Worm (Caenorhabditis elegans) whole organism, mixed stage, embryonic: ENCODE data around the gene K06A1.2.

ENCODE experiments used
- M03D4.4 ChIP-seq: sonication (generic microtip); optimal IDR thresholded peaks from 2 replicates; lab custom pipeline; 2017; ENCODE audit warnings: mild to moderate bottlenecking, missing genetic modification characterization, missing compliant biosample characterization
- bed-3 ChIP-seq: fragments of 200-800 bp; sonication (Bioruptor generic); optimal IDR thresholded peaks from 3 replicates; lab custom pipeline; 2018; ENCODE audit warnings: mild to moderate bottlenecking, missing genetic modification characterization, moderate library complexity, missing compliant biosample characterization
- blmp-1 ChIP-seq: fragments of 150-350 bp; optimal IDR thresholded peaks from 2 replicates; lab custom pipeline; 2014; ENCODE audit warnings: missing biosample characterization, missing genetic modification characterization
- ceh-39 ChIP-seq: fragments of 150-350 bp; optimal IDR thresholded peaks from 2 replicates; lab custom pipeline; 2014; ENCODE audit warnings: missing biosample characterization, missing genetic modification characterization
- ceh-43 ChIP-seq: fragments of 200-800 bp; sonication (Bioruptor generic); optimal IDR thresholded peaks from 2 replicates; lab custom pipeline; 2018; ENCODE audit warnings: mild to moderate bottlenecking, missing genetic modification characterization, moderate library complexity, missing compliant biosample characterization
- ceh-83 ChIP-seq: fragments of 200-800 bp; sonication (Bioruptor generic); optimal IDR thresholded peaks from 2 replicates; lab custom pipeline; 2018; ENCODE audit warnings: mild to moderate bottlenecking, missing genetic modification characterization, missing compliant biosample characterization
- ces-1 ChIP-seq: fragments of 150-350 bp; optimal IDR thresholded peaks from 2 replicates; lab custom pipeline; 2014; ENCODE audit warnings: missing biosample characterization, missing genetic modification reagents, missing genetic modification characterization
- cnd-1 ChIP-seq: fragments of 200-800 bp; sonication (Bioruptor generic); optimal IDR thresholded peaks from 2 replicates; lab custom pipeline; 2018; ENCODE audit warnings: mild to moderate bottlenecking, missing genetic modification characterization, missing compliant biosample characterization
- drap-1 ChIP-seq: fragments of 200-800 bp; sonication (Bioruptor generic); optimal IDR thresholded peaks from 3 replicates; lab custom pipeline; 2018; ENCODE audit warnings: mild to moderate bottlenecking, missing genetic modification characterization, missing compliant biosample characterization
- elt-1 ChIP-seq: sonication (generic microtip); optimal IDR thresholded peaks from 2 replicates; lab custom pipeline; 2017; ENCODE audit warnings: missing genetic modification characterization, mild to moderate bottlenecking, missing compliant biosample characterization, antibody characterized with exemption, moderate library complexity, borderline replicate concordance; ENCODE audit not compliant: insufficient read depth
- elt-3 ChIP-seq: fragments of 150-350 bp; optimal IDR thresholded peaks from 2 replicates; lab custom pipeline; 2014; ENCODE audit warnings: missing biosample characterization, missing genetic modification characterization
- flh-1 ChIP-seq: fragments of 200-800 bp; sonication (Bioruptor generic); optimal IDR thresholded peaks from 2 replicates; lab custom pipeline; 2018; ENCODE audit warnings: mild to moderate bottlenecking, missing genetic modification characterization, moderate library complexity, missing compliant biosample characterization
- ham-2 ChIP-seq: fragments of 200-800 bp; sonication (Bioruptor generic); optimal IDR thresholded peaks from 2 replicates; lab custom pipeline; 2018; ENCODE audit warnings: mild to moderate bottlenecking, missing genetic modification characterization, missing compliant biosample characterization
- hlh-1 ChIP-seq: fragments of 150-350 bp; optimal IDR thresholded peaks from 2 replicates; lab custom pipeline; 2014; ENCODE audit warnings: missing biosample characterization, missing genetic modification reagents, missing genetic modification characterization
- lin-32 ChIP-seq: fragments of 200-800 bp; sonication (Bioruptor generic); optimal IDR thresholded peaks from 2 replicates; lab custom pipeline; 2018; ENCODE audit warnings: mild to moderate bottlenecking, missing genetic modification characterization, missing compliant biosample characterization
- lsy-2 ChIP-seq: fragments of 150-350 bp; optimal IDR thresholded peaks from 2 replicates; lab custom pipeline; 2014; ENCODE audit warnings: missing biosample characterization, missing genetic modification characterization
- mab-5 ChIP-seq: fragments of 150-350 bp; optimal IDR thresholded peaks from 2 replicates; lab custom pipeline; 2014; ENCODE audit warnings: missing biosample characterization, missing genetic modification characterization
- mep-1 ChIP-seq: fragments of 150-350 bp; optimal IDR thresholded peaks from 2 replicates; lab custom pipeline; 2017; ENCODE audit warnings: missing biosample characterization, missing genetic modification reagents, missing genetic modification characterization, inconsistent platforms
- mls-2 ChIP-seq: sonication (generic microtip); optimal IDR thresholded peaks from 2 replicates; lab custom pipeline; 2016; ENCODE audit warnings: mild to moderate bottlenecking, missing genetic modification characterization, moderate library complexity, missing compliant biosample characterization
- nhr-12 ChIP-seq: fragments of 150-350 bp; optimal IDR thresholded peaks from 2 replicates; lab custom pipeline; 2014; ENCODE audit warnings: missing biosample characterization, missing genetic modification characterization
- nhr-2 ChIP-seq: fragments of 150-350 bp; optimal IDR thresholded peaks from 2 replicates; lab custom pipeline; 2014; ENCODE audit warnings: missing biosample characterization, missing genetic modification characterization
- nhr-237 ChIP-seq: fragments of 150-350 bp; optimal IDR thresholded peaks from 2 replicates; lab custom pipeline; 2014; ENCODE audit warnings: missing biosample characterization, missing genetic modification characterization
- nhr-76 ChIP-seq: sonication (generic microtip); optimal IDR thresholded peaks from 2 replicates; lab custom pipeline; 2017; ENCODE audit warnings: missing biosample characterization, missing genetic modification characterization
- pha-4 ChIP-seq: fragments of 150-350 bp; optimal IDR thresholded peaks from 2 replicates; lab custom pipeline; 2018; ENCODE audit warnings: missing biosample characterization, missing genetic modification reagents, missing genetic modification characterization
- sptf-1 ChIP-seq: sonication (generic microtip); optimal IDR thresholded peaks from 2 replicates; lab custom pipeline; 2017; ENCODE audit warnings: mild to moderate bottlenecking, missing genetic modification characterization, moderate library complexity, missing compliant biosample characterization
- tbx-8 ChIP-seq: fragments of 200-800 bp; sonication (Bioruptor generic); optimal IDR thresholded peaks from 2 replicates; lab custom pipeline; 2018; ENCODE audit warnings: mild to moderate bottlenecking, missing genetic modification characterization, moderate library complexity, missing compliant biosample characterization
- unc-39 ChIP-seq: fragments of 150-350 bp; optimal IDR thresholded peaks from 2 replicates; lab custom pipeline; 2014; ENCODE audit warnings: missing biosample characterization, missing genetic modification characterization
- unc-62 ChIP-seq: fragments of 150-350 bp; optimal IDR thresholded peaks from 2 replicates; lab custom pipeline; 2014; ENCODE audit warnings: missing biosample characterization, missing genetic modification reagents, missing genetic modification characterization
- ztf-11 ChIP-seq: fragments of 150-350 bp; optimal IDR thresholded peaks from 2 replicates; lab custom pipeline; 2014; ENCODE audit warnings: missing biosample characterization, missing genetic modification characterization

K06A1.2 gene

DNA sequence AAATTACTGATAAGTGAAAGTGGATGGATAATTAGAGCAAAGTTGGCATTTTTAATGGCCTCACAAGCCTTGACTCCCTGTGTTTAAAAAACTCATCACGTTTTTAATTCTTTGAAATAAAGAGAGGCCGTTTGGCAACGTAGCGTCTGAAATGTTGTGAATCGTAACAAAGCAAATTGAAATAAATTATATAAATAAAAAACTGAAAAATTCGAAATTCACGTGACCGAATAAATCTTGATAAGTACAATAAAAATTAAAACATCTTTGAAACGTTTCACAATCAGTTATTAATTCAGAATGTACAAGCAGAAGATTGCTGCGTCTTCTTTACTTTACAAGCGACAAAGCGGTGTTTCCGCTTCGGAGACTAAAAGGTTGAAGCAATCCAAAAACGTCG, 21.0 kb upstream of the K06A1.2 start, which contains the start of gene K03H9.3:
K03H9.3 (plus strand) TSS at position 301 of the 400 bp plus-strand sequence.
- TF ChIP-seq nhr-12 (tag; lab: Kevin White, UChicago): no peak
- TF ChIP-seq sptf-1 (tag; lab: Kevin White, UChicago): no peak
- no peak for TF ChIP-seq ceh-43 (GFP tag; lab: Kevin White, UChicago)
- TF ChIP-seq blmp-1 (tag; lab: Kevin White, UChicago): no peak
- TF ChIP-seq pha-4 (tag; lab: Kevin White, UChicago): no peak
- TF ChIP-seq M03D4.4 (tag; lab: Kevin White, UChicago): no peak
- no peak for TF ChIP-seq mls-2
- TF ChIP-seq tbx-8 (GFP tag; lab: Kevin White, UChicago): no peak
- TF ChIP-seq drap-1 (GFP tag; lab: Kevin White, UChicago): no peak
- no peak for TF ChIP-seq unc-62 (GFP tag; lab: Kevin White, UChicago)
- TF ChIP-seq elt-3 (tag; lab: Kevin White, UChicago): no peak
- TF ChIP-seq cnd-1 (tag; lab: Kevin White, UChicago): no peak
- no peak for TF ChIP-seq ceh-39
- TF ChIP-seq unc-39 (tag; lab: Kevin White, UChicago): no peak
- no peak for TF ChIP-seq nhr-237 (tag; lab: Kevin White, UChicago)

ce11 chrII:6425993-6426392, 17.8 kb upstream of the K06A1.2 start, which contains the start of gene col-75:
Gene col-75 (plus strand): TSS chrII:6426293.
- TF ChIP-seq pha-4 (tag; lab: Kevin White, UChicago) (no peak), mab-5 (tag; lab: Kevin White, UChicago) (no peak), unc-39 (tag; lab: Kevin White, UChicago) (no peak), cnd-1 (tag; lab: Kevin White, UChicago) (no peak), mls-2 (no peak), ces-1 (GFP tag; lab: Kevin White, UChicago) (no peak), M03D4.4 (tag; lab: Kevin White, UChicago) (no peak), lin-32 (GFP tag; lab: Kevin White, UChicago) (no peak), mep-1 (tag; lab: Kevin White, UChicago) (no peak), drap-1 (GFP tag; lab: Kevin White, UChicago) (no peak), ztf-11 (tag; lab: Kevin White, UChicago) (no peak), ceh-83 (GFP tag; lab: Kevin White, UChicago) (no peak), hlh-1 (tag; lab: Kevin White, UChicago) (no peak), ham-2 (GFP tag; lab: Kevin White, UChicago) (no peak), lsy-2 (tag; lab: Kevin White, UChicago) (no peak), elt-3 (tag; lab: Kevin White, UChicago) (no peak), nhr-12 (tag; lab: Kevin White, UChicago) (no peak)
- TF ChIP-seq, all 35 proteins: peak for 0

ce11 chrII:6436845-6437244, 7.0 kb upstream of the K06A1.2 start:
- TF ChIP-seq tbx-8 (GFP tag; lab: Kevin White, UChicago) (no peak), nhr-2 (tag; lab: Kevin White, UChicago) (peak; percentile 95)

- TF ChIP-seq mls-2: peak; percentile 23
- no peak for TF ChIP-seq M03D4.4 (tag; lab: Kevin White, UChicago)
- TF ChIP-seq ham-2 (GFP tag; lab: Kevin White, UChicago): peak; percentile 8
- TF ChIP-seq drap-1 (GFP tag; lab: Kevin White, UChicago): no peak
- peak; percentile 22 for TF ChIP-seq sptf-1 (tag; lab: Kevin White, UChicago)
- no peak for TF ChIP-seq mep-1 (tag; lab: Kevin White, UChicago)
Observed at ce11 chrII:6441128-6441527, 2.7 kb upstream of the K06A1.2 start, which contains the start of gene cutl-16. Gene cutl-16 (plus strand): TSS chrII:6441428.

DNA sequence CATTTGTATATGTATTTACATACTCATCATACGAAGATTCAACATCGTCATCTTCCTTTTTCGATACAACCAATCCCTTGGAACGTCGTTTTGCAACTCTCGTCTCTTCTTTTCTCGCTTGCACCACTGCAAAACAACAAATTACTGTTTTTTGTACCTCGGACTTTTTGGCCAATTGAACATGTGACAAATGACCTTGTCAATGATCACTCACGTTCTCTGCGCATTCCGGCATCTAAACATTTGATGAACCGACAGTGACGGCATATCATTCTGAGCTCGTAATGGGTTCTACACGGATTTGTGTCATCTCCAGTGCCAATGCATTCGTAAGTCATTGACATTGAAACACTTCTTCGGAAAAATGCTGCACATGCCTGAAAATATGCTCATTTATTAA, 4.4 kb downstream of the K06A1.2 start:
- no peak for TF ChIP-seq drap-1 (GFP tag; lab: Kevin White, UChicago)

DNA sequence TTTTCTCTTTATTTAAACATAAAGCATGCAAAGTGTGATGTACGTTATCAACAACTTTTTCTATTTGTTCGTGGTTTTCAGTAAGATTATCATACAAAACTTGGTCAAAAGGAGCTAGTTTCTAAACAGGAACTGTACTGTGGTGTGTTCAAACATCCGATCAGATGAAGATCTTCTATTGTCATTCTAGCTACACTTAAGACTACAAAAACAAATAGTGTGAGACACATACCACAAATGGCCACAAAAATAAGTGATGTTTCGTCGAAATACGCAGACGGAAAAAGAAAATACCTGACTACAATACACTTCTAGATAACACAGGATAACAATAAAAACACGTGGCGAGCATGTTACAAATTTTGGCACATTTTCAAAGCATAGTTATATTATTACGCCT, 4.8 kb downstream of the K06A1.2 start:
- no peak for TF ChIP-seq flh-1 (GFP tag; lab: Kevin White, UChicago)
- no peak for TF ChIP-seq ztf-11 (tag; lab: Kevin White, UChicago)

ce11 chrII:6449656-6450055, 5.8 kb downstream of the K06A1.2 start, which contains the start of gene nhr-22:
Gene nhr-22 (minus strand): TSS chrII:6449792.
- TF ChIP-seq bed-3 (GFP tag; lab: Kevin White, UChicago) (no peak), sptf-1 (tag; lab: Kevin White, UChicago) (no peak), mls-2 (no peak), hlh-1 (tag; lab: Kevin White, UChicago) (no peak), nhr-12 (tag; lab: Kevin White, UChicago) (no peak), drap-1 (GFP tag; lab: Kevin White, UChicago) (no peak), nhr-76 (tag; lab: Kevin White, UChicago) (no peak), ceh-83 (GFP tag; lab: Kevin White, UChicago) (no peak), lin-32 (GFP tag; lab: Kevin White, UChicago) (no peak), ceh-39 (no peak), elt-3 (tag; lab: Kevin White, UChicago) (no peak), elt-1 (tag; lab: Kevin White, UChicago) (no peak), lsy-2 (tag; lab: Kevin White, UChicago) (no peak)
